Fruit fly (Drosophila melanogaster): Measurements from ENCODE around the gene comt.

DNA sequence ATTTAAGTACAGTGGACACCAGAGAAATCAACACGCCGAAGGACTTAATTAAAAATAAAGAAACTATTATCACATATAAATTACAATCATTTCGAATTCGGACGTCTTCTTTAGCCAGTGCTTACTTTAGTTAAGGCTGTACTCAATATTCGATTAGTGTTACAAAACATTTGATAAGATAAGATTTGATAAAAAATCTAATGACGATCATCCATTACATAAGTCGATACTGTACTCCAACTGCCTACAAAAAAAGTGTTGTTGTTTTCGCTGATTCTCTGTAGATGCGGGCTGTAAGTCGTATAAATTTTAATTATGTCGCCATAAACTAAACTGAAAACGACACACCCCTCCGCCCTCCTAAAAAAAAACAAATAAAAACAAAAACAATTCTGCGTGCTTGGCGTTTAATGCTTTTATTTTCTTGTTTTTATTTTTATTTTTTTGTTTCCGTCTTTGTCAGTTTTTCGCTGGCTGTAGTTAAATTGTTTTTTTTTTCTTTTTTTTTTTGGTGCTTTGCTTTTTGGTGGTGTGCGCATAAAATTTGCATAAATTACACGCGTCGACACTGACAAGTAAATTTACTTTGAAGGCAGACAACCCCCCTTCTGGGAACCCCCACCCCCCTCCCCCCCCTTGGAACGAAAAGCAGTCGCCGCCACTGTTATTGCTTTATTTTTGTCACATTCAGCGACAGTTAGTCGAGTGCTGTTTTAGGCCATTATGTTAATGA, 23.9 kb upstream of the comt start:
- TF ChIP-seq OdsH (GFP tag; optimal IDR thresholded peaks at IDR 0.05) (no peak), sv (GFP tag; optimal IDR thresholded peaks at IDR 0.05) (no peak), Hnf4 (GFP tag; optimal IDR thresholded peaks at IDR 0.05) (no peak), dl (GFP tag; optimal IDR thresholded peaks at IDR 0.05; ENCODE audit: insufficient read depth in 1 of 2, partially characterized antibody in 2 of 2) (no peak)

Data from whole organism, wandering third instar larva.